Fruit fly (Drosophila melanogaster) Kc167 (cell line): ENCODE results near the gene CG34008.

Experiments used
- Myc ChIP-seq: fragments of >200 bp; optimal IDR thresholded peaks from 2 replicates; lab custom pipeline; 2017; ENCODE audit warnings: missing external identifiers
- Sin3A ChIP-seq: fragments of >200 bp; optimal IDR thresholded peaks from 2 replicates; lab custom pipeline; 2018; ENCODE audit warnings: missing external identifiers
- h ChIP-seq: fragments of >200 bp; optimal IDR thresholded peaks from 3 replicates; lab custom pipeline; 2018; ENCODE audit warnings: missing external identifiers
- insv ChIP-seq: fragments of >200 bp; optimal IDR thresholded peaks from 3 replicates; lab custom pipeline; 2018; ENCODE audit warnings: missing external identifiers
- psq ChIP-seq: fragments of >200 bp; optimal IDR thresholded peaks from 2 replicates; lab custom pipeline; 2017; ENCODE audit warnings: missing external identifiers
- ttk ChIP-seq: sonication (Bioruptor generic); optimal IDR thresholded peaks from 2 replicates; lab custom pipeline; 2017; ENCODE audit warnings: missing external identifiers

CG34008 gene

dm6 chr3R:20542283-20543144, 38.8 kb downstream of the CG34008 start:
- no peak for TF ChIP-seq h (lab: Kevin White, UChicago)
- no peak for TF ChIP-seq Myc (lab: Kevin White, UChicago)
- TF ChIP-seq Sin3A, result no peak
- TF ChIP-seq insv (lab: Kevin White, UChicago), result no peak
- no peak for TF ChIP-seq psq (lab: Kevin White, UChicago)
- no peak for TF ChIP-seq ttk

- TF ChIP-seq Myc (lab: Kevin White, UChicago), result no peak
- no peak for TF ChIP-seq ttk
- TF ChIP-seq h (lab: Kevin White, UChicago), result no peak
- TF ChIP-seq psq (lab: Kevin White, UChicago), result no peak
- TF ChIP-seq insv (lab: Kevin White, UChicago), result no peak
- no peak for TF ChIP-seq Sin3A
These were observed 46.7 kb downstream of the CG34008 start, which contains the start of the genes MtnE and MtnD for dm6 chr3R:20534575-20534974. Gene MtnE, minus strand, starts transcription at chr3R:20534704. Gene MtnD, plus strand, starts transcription at chr3R:20534962.
